Fruit fly (Drosophila melanogaster): ENCODE measurements around the gene BBS8.

Gene BBS8

DNA sequence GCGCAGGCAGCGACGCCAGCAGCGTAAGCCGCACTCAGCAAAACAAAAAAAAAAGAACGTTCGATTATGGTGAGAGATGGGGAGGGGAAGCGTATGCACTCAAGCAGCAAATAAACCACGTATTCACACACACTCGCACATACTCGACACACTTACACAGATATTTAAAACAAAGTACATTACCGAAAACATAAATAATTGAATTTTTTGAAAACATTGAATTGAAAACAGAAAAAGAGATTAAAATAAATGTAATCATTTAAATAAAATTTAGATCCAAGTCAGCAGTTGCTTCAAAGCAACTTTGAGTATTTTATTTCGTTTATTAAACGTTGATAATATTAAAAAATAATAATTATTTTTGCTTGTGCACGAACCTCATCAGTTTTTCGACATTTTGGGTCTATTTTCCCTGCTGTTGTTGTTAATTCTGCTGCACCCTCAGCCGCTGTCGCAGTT, 48.4 kb downstream of the BBS8 start (continued):
- TF ChIP-seq CG7556 (GFP tag; optimal IDR thresholded peaks at IDR 0.05) (peak; percentile 69), gcm (GFP tag; optimal IDR thresholded peaks at IDR 0.05) (peak; percentile 71), CG4730 (GFP tag; IDR thresholded peaks at IDR 0.05) (no peak), CG12236 (GFP tag; optimal IDR thresholded peaks at IDR 0.05) (no peak), luna (GFP tag; optimal IDR thresholded peaks at IDR 0.05) (no peak), run (tag; optimal IDR thresholded peaks at IDR 0.05) (peak; percentile 68), seq (GFP tag; IDR thresholded peaks at IDR 0.05) (no peak), CG10431 (GFP tag; optimal IDR thresholded peaks at IDR 0.05) (no peak), CG43689 (GFP tag; IDR thresholded peaks at IDR 0.05) (no peak), oc (tag; optimal IDR thresholded peaks at IDR 0.05) (peak; percentile 64), Camta (GFP tag; optimal IDR thresholded peaks at IDR 0.05) (no peak), Chrac-16 (GFP tag; optimal IDR thresholded peaks at IDR 0.05) (peak; percentile 35), Sry-δ (GFP tag; optimal IDR thresholded peaks at IDR 0.05) (no peak), bab2 (GFP tag; optimal IDR thresholded peaks at IDR 0.05) (no peak), danr (GFP tag; IDR thresholded peaks at IDR 0.05) (no peak), CG18011 (GFP tag; optimal IDR thresholded peaks at IDR 0.05) (peak; percentile 26), CG13123 (GFP tag; optimal IDR thresholded peaks at IDR 0.05) (no peak), NC2α (GFP tag; optimal IDR thresholded peaks at IDR 0.05) (no peak), CG3995 (GFP tag; optimal IDR thresholded peaks at IDR 0.05) (no peak), CG17186 (GFP tag; optimal IDR thresholded peaks at IDR 0.05) (no peak), Dp (GFP tag; optimal IDR thresholded peaks at IDR 0.05) (no peak), Elba2 (GFP tag; optimal IDR thresholded peaks at IDR 0.05) (no peak), ranshi (GFP tag; IDR thresholded peaks at IDR 0.05) (no peak), z (GFP tag; IDR thresholded peaks at IDR 0.05) (0 out of 3 replicates have a peak, but pooled peaks have one; percentile 32), CG17829 (tag; optimal IDR thresholded peaks at IDR 0.05) (peak; percentile 35), CG3407 (GFP tag; optimal IDR thresholded peaks at IDR 0.05) (peak; percentile 53), Xbp1 (GFP tag; optimal IDR thresholded peaks at IDR 0.05) (peak; percentile 61), CG1603 (tag; optimal IDR thresholded peaks at IDR 0.05) (no peak), CG32767 (GFP tag; IDR thresholded peaks at IDR 0.05) (no peak), CG12769 (tag; optimal IDR thresholded peaks at IDR 0.05) (no peak), Hr51 (GFP tag; optimal IDR thresholded peaks at IDR 0.05) (peak in 1 of 2 experiments; percentile 83), CG11723 (GFP tag; optimal IDR thresholded peaks at IDR 0.05) (peak; percentile 11), CG11456 (GFP tag; IDR thresholded peaks at IDR 0.05) (no peak), CG9727 (GFP tag; optimal IDR thresholded peaks at IDR 0.05) (peak; percentile 29), dmrt11E (tag; optimal IDR thresholded peaks at IDR 0.05) (peak; percentile 2), D (optimal IDR thresholded peaks at IDR 0.05) (no peak), D (GFP tag; optimal IDR thresholded peaks at IDR 0.05) (peak; percentile 42), CG18476 (GFP tag; optimal IDR thresholded peaks at IDR 0.05) (no peak), CG1024 (GFP tag; IDR thresholded peaks at IDR 0.05) (0 out of 2 replicates have a peak, but pooled peaks have one; percentile 18), crol (GFP tag; IDR thresholded peaks at IDR 0.05) (peak; percentile 84), CHES-1-like (GFP tag; optimal IDR thresholded peaks at IDR 0.05) (no peak), lilli (GFP tag; optimal IDR thresholded peaks at IDR 0.05) (no peak), BtbVII (GFP tag; optimal IDR thresholded peaks at IDR 0.05) (peak; percentile 59), Ravus (GFP tag; IDR thresholded peaks at IDR 0.05) (no peak), CG7963 (GFP tag; IDR thresholded peaks at IDR 0.05; ENCODE audit: partially characterized antibody) (no peak), lov (optimal IDR thresholded peaks at IDR 0.05) (no peak), lov (GFP tag; IDR thresholded peaks at IDR 0.05) (no peak), bigmax (GFP tag; optimal IDR thresholded peaks at IDR 0.05) (no peak), BEAF-32 (GFP tag; optimal IDR thresholded peaks at IDR 0.05) (no peak), CG17328 (GFP tag; IDR thresholded peaks at IDR 0.05) (no peak), ham (GFP tag; IDR thresholded peaks at IDR 0.05) (no peak), Pdp1 (GFP tag; optimal IDR thresholded peaks at IDR 0.05) (no peak)
